Fruit fly (Drosophila melanogaster) whole organism, embryonic: ENCODE data around the gene IntS10.

ENCODE experiments used
- C15 ChIP-seq: fragments of 200-800 bp; sonication (Bioruptor generic); IDR thresholded peaks from 3 replicates; pipeline ENCODE4 v1.3.6; 2022; ENCODE audit warnings: missing biosample characterization, missing genetic modification characterization
- CG11560 ChIP-seq: fragments of 200-800 bp; sonication (Bioruptor generic); IDR thresholded peaks from 3 replicates; pipeline ENCODE4 v1.3.6; 2022; ENCODE audit warnings: missing biosample characterization, missing genetic modification characterization
- CG11723 ChIP-seq: fragments of 200-800 bp; sonication (Bioruptor generic); optimal IDR thresholded peaks from 2 replicates; lab custom pipeline; 2017; ENCODE audit warnings: missing biosample characterization, mild to moderate bottlenecking, missing genetic modification characterization
- CG14667 ChIP-seq: fragments of 200-800 bp; sonication (Bioruptor generic); IDR thresholded peaks from 2 replicates; pipeline ENCODE4 v1.3.6; 2022; ENCODE audit warnings: missing biosample characterization, missing genetic modification characterization
- CG14860 ChIP-seq: fragments of 200-800 bp; sonication (Bioruptor generic); IDR thresholded peaks from 3 replicates; pipeline ENCODE4 v1.3.6; 2022; ENCODE audit warnings: missing biosample characterization, missing genetic modification characterization; ENCODE audit not compliant: partially characterized antibody
- CG15011 ChIP-seq: fragments of 200-800 bp; sonication (Bioruptor generic); optimal IDR thresholded peaks from 3 replicates; lab custom pipeline; 2018; ENCODE audit warnings: missing biosample characterization, mild to moderate bottlenecking, missing genetic modification characterization
- CG15269 ChIP-seq: fragments of 200-800 bp; sonication (Bioruptor generic); optimal IDR thresholded peaks from 2 replicates; lab custom pipeline; 2018; ENCODE audit warnings: missing biosample characterization, mild to moderate bottlenecking, missing genetic modification characterization, moderate library complexity
- CG15696 ChIP-seq: fragments of 200-800 bp; sonication (Bioruptor generic); optimal IDR thresholded peaks from 2 replicates; lab custom pipeline; 2019; ENCODE audit warnings: missing biosample characterization, mild to moderate bottlenecking, missing genetic modification characterization, moderate library complexity
- CG16815 ChIP-seq: fragments of 200-800 bp; sonication (Bioruptor generic); optimal IDR thresholded peaks from 3 replicates; lab custom pipeline; 2017; ENCODE audit warnings: missing biosample characterization, mild to moderate bottlenecking, missing genetic modification characterization
- CG17359 ChIP-seq: fragments of 200-800 bp; sonication (Bioruptor generic); optimal IDR thresholded peaks from 3 replicates; lab custom pipeline; 2018; ENCODE audit warnings: missing biosample characterization, mild to moderate bottlenecking, missing genetic modification characterization, moderate library complexity
- CG17612 ChIP-seq: fragments of 200-800 bp; sonication (Bioruptor generic); IDR thresholded peaks from 2 replicates; pipeline ENCODE4 v1.3.6; 2022; ENCODE audit warnings: missing biosample characterization, missing genetic modification characterization
- CG17829 ChIP-seq: fragments of 200-800 bp; optimal IDR thresholded peaks from 2 replicates; lab custom pipeline; 2019; ENCODE audit warnings: missing biosample characterization, mild to moderate bottlenecking, missing genetic modification characterization, moderate library complexity
- CG2120 ChIP-seq: fragments of 200-800 bp; sonication (Bioruptor generic); optimal IDR thresholded peaks from 3 replicates; lab custom pipeline; 2016; ENCODE audit warnings: missing biosample characterization, missing genetic modification characterization
- CG30431 ChIP-seq: fragments of 200-800 bp; sonication (Bioruptor generic); optimal IDR thresholded peaks from 2 replicates; lab custom pipeline; 2017; ENCODE audit warnings: missing biosample characterization, missing genetic modification characterization
- CG43689 ChIP-seq: fragments of 200-800 bp; sonication (Bioruptor generic); IDR thresholded peaks from 2 replicates; pipeline ENCODE4 v1.3.6; 2022; ENCODE audit warnings: missing biosample characterization, missing genetic modification characterization
- CG4617 ChIP-seq: fragments of 200-800 bp; sonication (Bioruptor generic); optimal IDR thresholded peaks from 3 replicates; lab custom pipeline; 2016; ENCODE audit warnings: missing biosample characterization, missing genetic modification characterization, borderline replicate concordance
- CG7357 ChIP-seq: fragments of 200-800 bp; sonication (Bioruptor generic); IDR thresholded peaks from 3 replicates; pipeline ENCODE4 v1.3.6; 2022; ENCODE audit warnings: missing biosample characterization, missing genetic modification characterization
- CG8924 ChIP-seq: fragments of 200-800 bp; optimal IDR thresholded peaks from 3 replicates; lab custom pipeline; 2019; ENCODE audit warnings: missing biosample characterization, mild to moderate bottlenecking, missing genetic modification characterization, moderate library complexity
- CG9797 ChIP-seq: fragments of 200-800 bp; sonication (Bioruptor generic); optimal IDR thresholded peaks from 3 replicates; lab custom pipeline; 2018; ENCODE audit warnings: missing biosample characterization, mild to moderate bottlenecking, missing genetic modification characterization
- CHES-1-like ChIP-seq: fragments of 200-800 bp; sonication (Bioruptor generic); optimal IDR thresholded peaks from 2 replicates; lab custom pipeline; 2016; ENCODE audit warnings: missing biosample characterization, missing genetic modification characterization
- H15 ChIP-seq: fragments of 200-800 bp; sonication (Bioruptor generic); IDR thresholded peaks from 3 replicates; pipeline ENCODE4 v1.3.6; 2022; ENCODE audit warnings: missing biosample characterization, missing genetic modification characterization
- Hey ChIP-seq: fragments of 200-800 bp; sonication (Bioruptor generic); optimal IDR thresholded peaks from 3 replicates; lab custom pipeline; 2018; ENCODE audit warnings: missing biosample characterization, mild to moderate bottlenecking, missing genetic modification characterization
- Myb ChIP-seq: fragments of 200-800 bp; sonication (Bioruptor generic); optimal IDR thresholded peaks from 2 replicates; lab custom pipeline; 2016; ENCODE audit warnings: missing biosample characterization, missing genetic modification characterization
- Nf-YA ChIP-seq: fragments of 200-800 bp; sonication (Bioruptor generic); IDR thresholded peaks from 2 replicates; pipeline ENCODE4 v1.3.6; 2022; ENCODE audit warnings: missing biosample characterization, missing genetic modification characterization
- Oli ChIP-seq: fragments of 200-800 bp; sonication (Bioruptor generic); optimal IDR thresholded peaks from 2 replicates; lab custom pipeline; 2018; ENCODE audit warnings: missing biosample characterization, mild to moderate bottlenecking, missing genetic modification characterization, moderate library complexity
- Opbp ChIP-seq: fragments of 200-800 bp; sonication (Bioruptor generic); IDR thresholded peaks from 3 replicates; pipeline ENCODE4 v1.3.6; 2022; ENCODE audit warnings: missing biosample characterization, missing genetic modification characterization; ENCODE audit not compliant: partially characterized antibody
- Ssrp ChIP-seq: fragments of 200-800 bp; sonication (Bioruptor generic); optimal IDR thresholded peaks from 2 replicates; lab custom pipeline; 2018; ENCODE audit warnings: missing biosample characterization, mild to moderate bottlenecking, missing genetic modification characterization, moderate library complexity
- amos ChIP-seq: fragments of 200-800 bp; sonication (Bioruptor generic); IDR thresholded peaks from 2 replicates; pipeline ENCODE4 v1.3.6; 2022; ENCODE audit warnings: missing biosample characterization, missing genetic modification characterization; ENCODE audit not compliant: partially characterized antibody
- ara ChIP-seq: fragments of 200-800 bp; sonication (Bioruptor generic); IDR thresholded peaks from 2 replicates; pipeline ENCODE4 v1.3.6; 2022; ENCODE audit warnings: missing biosample characterization, missing genetic modification characterization
- dmrt11E ChIP-seq: fragments of 200-800 bp; sonication (Bioruptor generic); optimal IDR thresholded peaks from 3 replicates; lab custom pipeline; 2018; ENCODE audit warnings: missing biosample characterization, mild to moderate bottlenecking, missing genetic modification characterization, moderate library complexity
- dpn ChIP-seq, 2 experiments: fragments of 200-800 bp; sonication (Bioruptor generic); optimal IDR thresholded peaks; 3 replicates each; lab custom pipeline; 2016; ENCODE audit warnings: missing biosample characterization in 2 of 2, missing genetic modification characterization in 2 of 2
- emc ChIP-seq: fragments of 200-800 bp; sonication (Bioruptor generic); optimal IDR thresholded peaks from 2 replicates; lab custom pipeline; 2016; ENCODE audit warnings: missing biosample characterization, missing genetic modification characterization
- en ChIP-seq: fragments of 200-800 bp; sonication (Bioruptor generic); optimal IDR thresholded peaks from 2 replicates; lab custom pipeline; 2016; ENCODE audit warnings: missing biosample characterization, missing genetic modification characterization
- ewg ChIP-seq: fragments of 200-800 bp; sonication (Bioruptor generic); optimal IDR thresholded peaks from 3 replicates; lab custom pipeline; 2017; ENCODE audit warnings: mild to moderate bottlenecking, missing biosample characterization, missing genetic modification reagents, missing genetic modification characterization
- gfzf ChIP-seq: fragments of 200-800 bp; sonication (Bioruptor generic); optimal IDR thresholded peaks from 2 replicates; lab custom pipeline; 2016; ENCODE audit warnings: missing biosample characterization, mild to moderate bottlenecking, missing genetic modification characterization, moderate library complexity
- grn ChIP-seq: fragments of 200-800 bp; sonication (Bioruptor generic); optimal IDR thresholded peaks from 3 replicates; lab custom pipeline; 2017; ENCODE audit warnings: missing biosample characterization, missing genetic modification characterization
- hkb ChIP-seq, 2 experiments: fragments of 200-800 bp in 1 of 2; fragments of >200 bp in 1 of 2; sonication (Bioruptor generic) in 1 of 2; IDR thresholded peaks in 1 of 2; optimal IDR thresholded peaks in 1 of 2; 2 replicates each; pipeline versions ENCODE4 v1.3.6 to Lab custom; 2017 to 2022; ENCODE audit warnings: missing biosample characterization in 1 of 2, missing genetic modification characterization in 1 of 2
- ind ChIP-seq: fragments of 200-800 bp; sonication (Bioruptor generic); optimal IDR thresholded peaks from 3 replicates; lab custom pipeline; 2016; ENCODE audit warnings: missing biosample characterization, missing genetic modification characterization
- jumu ChIP-seq: fragments of 200-800 bp; sonication (Bioruptor generic); optimal IDR thresholded peaks from 3 replicates; lab custom pipeline; 2016; ENCODE audit warnings: missing biosample characterization, missing genetic modification characterization
- kay ChIP-seq: fragments of 200-800 bp; sonication (Bioruptor generic); optimal IDR thresholded peaks from 2 replicates; lab custom pipeline; 2016; ENCODE audit warnings: missing biosample characterization, missing genetic modification characterization
- lilli ChIP-seq: fragments of 200-800 bp; sonication (Bioruptor generic); optimal IDR thresholded peaks from 3 replicates; lab custom pipeline; 2016; ENCODE audit warnings: missing biosample characterization, missing genetic modification characterization
- otp ChIP-seq: fragments of 200-800 bp; sonication (Bioruptor generic); IDR thresholded peaks from 3 replicates; pipeline ENCODE4, ENCODE4 v1.3.6; 2022; ENCODE audit warnings: missing biosample characterization, missing genetic modification characterization
- ranshi ChIP-seq: fragments of 200-800 bp; sonication (Bioruptor generic); IDR thresholded peaks from 2 replicates; pipeline ENCODE4 v1.3.6; 2022; ENCODE audit warnings: missing biosample characterization, missing genetic modification characterization
- ro ChIP-seq: fragments of 200-800 bp; sonication (Bioruptor generic); IDR thresholded peaks from 2 replicates; pipeline ENCODE4 v1.3.6; 2022; ENCODE audit warnings: missing biosample characterization, missing genetic modification characterization
- sim ChIP-seq: fragments of 200-800 bp; sonication (Bioruptor generic); IDR thresholded peaks from 2 replicates; pipeline ENCODE4 v1.3.6; 2022; ENCODE audit warnings: missing biosample characterization, missing genetic modification characterization
- slbo ChIP-seq: fragments of 200-800 bp; sonication (Bioruptor generic); IDR thresholded peaks from 2 replicates; pipeline ENCODE4 v1.3.6; 2022; ENCODE audit warnings: missing biosample characterization, missing genetic modification characterization
- ssp ChIP-seq: fragments of 200-800 bp; sonication (Bioruptor generic); IDR thresholded peaks from 2 replicates; pipeline ENCODE4 v1.3.6; 2022; ENCODE audit warnings: missing biosample characterization, missing genetic modification characterization
- trem ChIP-seq: fragments of 200-800 bp; optimal IDR thresholded peaks from 3 replicates; lab custom pipeline; 2019; ENCODE audit warnings: missing biosample characterization, mild to moderate bottlenecking, missing genetic modification characterization, moderate library complexity
- trh ChIP-seq: fragments of 200-800 bp; sonication (Bioruptor generic); optimal IDR thresholded peaks from 2 replicates; lab custom pipeline; 2016; ENCODE audit warnings: missing biosample characterization, missing genetic modification characterization

Gene IntS10

dm6 chr3L:3785002-3785661 is 21.4 kb upstream of the IntS10 start (continued):
- peak; percentile 93 for TF ChIP-seq CG8924 (tag; lab: Kevin White, UChicago)
- TF ChIP-seq ara: peak; percentile 96
- peak; percentile 86 for TF ChIP-seq CG11560
- peak; percentile 27; the same call in 2 of the 3 replicates for TF ChIP-seq Opbp
- TF ChIP-seq CG30431 (GFP tag; lab: Kevin White, UChicago): peak; percentile 97
- peak; percentile 89 for TF ChIP-seq ro
- TF ChIP-seq jumu (GFP tag; lab: Kevin White, UChicago): peak; percentile 96
- TF ChIP-seq CG43689 (GFP tag; lab: Robert Waterston, UW): peak; percentile 93
- TF ChIP-seq CG17612 (GFP tag; lab: Robert Waterston, UW): peak; percentile 91
- TF ChIP-seq Nf-YA (GFP tag; lab: Robert Waterston, UW): peak; percentile 91
- TF ChIP-seq kay (GFP tag; lab: Kevin White, UChicago): peak; percentile 82
- TF ChIP-seq lilli (GFP tag; lab: Kevin White, UChicago): peak; percentile 95
- TF ChIP-seq CG9797 (GFP tag; lab: Kevin White, UChicago): no peak
- peak; percentile 95 for TF ChIP-seq slbo (GFP tag; lab: Robert Waterston, UW)
- TF ChIP-seq CG11723 (GFP tag; lab: Kevin White, UChicago): peak; percentile 91
- peak; percentile 93 for TF ChIP-seq CHES-1-like (GFP tag; lab: Kevin White, UChicago)
- peak; percentile 89 for TF ChIP-seq trh (GFP tag; lab: Kevin White, UChicago)
- TF ChIP-seq Myb (GFP tag; lab: Kevin White, UChicago): peak; percentile 85
- TF ChIP-seq emc: peak; percentile 84
- TF ChIP-seq CG16815 (GFP tag; lab: Kevin White, UChicago): peak; percentile 93
- peak; percentile 66 for TF ChIP-seq Hey (tag; lab: Kevin White, UChicago)
- TF ChIP-seq trem: peak; percentile 67
- TF ChIP-seq grn: peak; percentile 56
- TF ChIP-seq CG15011 (GFP tag; lab: Kevin White, UChicago): peak; percentile 68
- TF ChIP-seq en: peak; percentile 93

- TF ChIP-seq CG14860 (GFP tag; lab: Robert Waterston, UW) (no peak), H15 (peak; percentile 49; the same call in 1 of the 3 replicates), CG15269 (tag; lab: Kevin White, UChicago) (peak; percentile 16), CG17359 (tag; lab: Kevin White, UChicago) (peak; percentile 13), CG15696 (tag; lab: Kevin White, UChicago) (peak; percentile 12), Ssrp (no peak), ewg (GFP tag; lab: Kevin White, UChicago) (no peak), ara (peak; percentile 67), sim (0 out of 2 replicates have a peak, but pooled peaks have one; percentile 32), CG4617 (no peak), C15 (GFP tag; lab: Robert Waterston, UW) (no peak), ranshi (GFP tag; lab: Robert Waterston, UW) (peak; percentile 28; the same call in 1 of the 2 replicates), Oli (tag; lab: Kevin White, UChicago) (peak; percentile 37), ind (GFP tag; lab: Kevin White, UChicago) (peak; percentile 27), ssp (GFP tag; lab: Robert Waterston, UW) (peak; percentile 42; the same call in 1 of the 2 replicates), amos (GFP tag; lab: Robert Waterston, UW) (no peak), dpn (GFP tag; optimal IDR thresholded peaks at IDR 0.05; lab: Kevin White, UChicago) (peak in 1 of 2 experiments; percentile 32), gfzf (peak; percentile 37), CG7357 (GFP tag; lab: Robert Waterston, UW) (peak; percentile 48; the same call in 1 of the 3 replicates), otp (GFP tag; lab: Robert Waterston, UW) (0 out of 3 replicates have a peak, but pooled peaks have one; percentile 6), dmrt11E (tag; lab: Kevin White, UChicago) (peak; percentile 31), CG17829 (tag; lab: Kevin White, UChicago) (peak; percentile 19), CG14667 (GFP tag; lab: Robert Waterston, UW) (no peak), hkb (optimal IDR thresholded peaks at IDR 0.05; lab: Kevin White, UChicago) (no peak), hkb (GFP tag; IDR thresholded peaks at IDR 0.05; lab: Robert Waterston, UW) (peak; percentile 49; the same call in 1 of the 2 replicates), CG2120 (GFP tag; lab: Kevin White, UChicago) (no peak)
Observed at dm6 chr3L:3785688-3786087, 20.8 kb upstream of the IntS10 start.
